Fruit fly (Drosophila melanogaster): ENCODE measurements around the gene stwl.

- TF ChIP-seq psq (optimal IDR thresholded peaks at IDR 0.05): no peak
- TF ChIP-seq Dll (optimal IDR thresholded peaks at IDR 0.05): no peak
- TF ChIP-seq EcR (GFP tag; optimal IDR thresholded peaks at IDR 0.05): no peak
These were observed 56.6 kb downstream of the stwl start for dm6 chr3L:14353161-14353560.
